Fruit fly (Drosophila melanogaster): Measurements from ENCODE around the gene p53.

Gene p53

DNA sequence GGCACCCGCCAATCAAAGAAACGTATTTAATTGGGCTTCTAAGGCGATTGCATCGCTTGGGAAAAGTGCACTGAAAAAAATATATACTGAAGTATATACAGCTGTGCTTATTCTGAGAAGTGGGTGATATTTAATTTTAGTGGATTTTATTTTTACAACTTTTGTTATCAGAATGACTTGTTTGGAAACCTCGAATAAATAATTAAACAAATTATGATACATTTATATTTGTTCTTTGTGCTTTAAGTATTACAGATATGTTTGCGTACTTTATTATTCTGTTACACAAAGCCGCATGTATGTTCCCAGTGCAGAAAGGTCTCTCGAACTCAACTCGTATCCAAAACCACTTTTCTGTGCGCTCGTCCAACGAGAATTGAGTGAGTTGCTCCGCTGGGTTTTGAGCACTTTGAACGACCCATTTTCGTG, 5.2 kb downstream of the p53 start (continued):
- TF ChIP-seq Bteb2 (GFP tag; optimal IDR thresholded peaks at IDR 0.05), result peak; percentile 60
- no peak for TF ChIP-seq cg (GFP tag; optimal IDR thresholded peaks at IDR 0.05)
- TF ChIP-seq cad (GFP tag; optimal IDR thresholded peaks at IDR 0.05), result no peak
- no peak for TF ChIP-seq CG17186 (GFP tag; optimal IDR thresholded peaks at IDR 0.05)
- peak; percentile 90 for TF ChIP-seq gem (tag; optimal IDR thresholded peaks at IDR 0.05)
- peak; percentile 60 for TF ChIP-seq CG32532 (GFP tag; IDR thresholded peaks at IDR 0.05)
- no peak for TF ChIP-seq Opbp (GFP tag; IDR thresholded peaks at IDR 0.05; ENCODE audit: partially characterized antibody)
- TF ChIP-seq Ets97D (GFP tag; optimal IDR thresholded peaks at IDR 0.05), result peak; percentile 10
- TF ChIP-seq CG14014 (GFP tag; IDR thresholded peaks at IDR 0.05), result peak; percentile 63
- TF ChIP-seq schlank (tag; optimal IDR thresholded peaks at IDR 0.05), result no peak
- TF ChIP-seq inv (GFP tag; IDR thresholded peaks at IDR 0.05; ENCODE audit: partially characterized antibody), result no peak
- no peak for TF ChIP-seq Sin3A (optimal IDR thresholded peaks at IDR 0.05)
- TF ChIP-seq CG9727 (GFP tag; optimal IDR thresholded peaks at IDR 0.05), result peak; percentile 67
- peak in 1 of 3 experiments; percentile 56 for TF ChIP-seq lola (GFP tag; optimal IDR thresholded peaks at IDR 0.05)
- peak; percentile 33; the same call in 1 of the 2 replicates for TF ChIP-seq CG10366 (GFP tag; IDR thresholded peaks at IDR 0.05)
- TF ChIP-seq CG7271 (tag; optimal IDR thresholded peaks at IDR 0.05), result no peak
- peak; percentile 74 for TF ChIP-seq Xbp1 (GFP tag; optimal IDR thresholded peaks at IDR 0.05)
- no peak; the same call in 1 of the 2 replicates for TF ChIP-seq amos (GFP tag; IDR thresholded peaks at IDR 0.05; ENCODE audit: partially characterized antibody)
- peak; percentile 69 for TF ChIP-seq trem (tag; optimal IDR thresholded peaks at IDR 0.05)
- TF ChIP-seq lov (optimal IDR thresholded peaks at IDR 0.05), result no peak
- no peak for TF ChIP-seq lov (GFP tag; IDR thresholded peaks at IDR 0.05)
- peak; percentile 47; the same call in 1 of the 2 replicates for TF ChIP-seq CG9932 (GFP tag; IDR thresholded peaks at IDR 0.05)
- TF ChIP-seq CG33213 (GFP tag; optimal IDR thresholded peaks at IDR 0.05), result no peak
- TF ChIP-seq CG12071 (GFP tag; optimal IDR thresholded peaks at IDR 0.05), result peak; percentile 43
- TF ChIP-seq gcm2 (GFP tag; optimal IDR thresholded peaks at IDR 0.05), result no peak
- no peak; the same call in 1 of the 2 replicates for TF ChIP-seq CG6272 (GFP tag; IDR thresholded peaks at IDR 0.05)
- TF ChIP-seq MESR4 (GFP tag; optimal IDR thresholded peaks at IDR 0.05), result no peak
- TF ChIP-seq emc (GFP tag; optimal IDR thresholded peaks at IDR 0.05), result no peak
- peak; percentile 59; the same call in 1 of the 2 replicates for TF ChIP-seq E2f2 (GFP tag; IDR thresholded peaks at IDR 0.05)

DNA sequence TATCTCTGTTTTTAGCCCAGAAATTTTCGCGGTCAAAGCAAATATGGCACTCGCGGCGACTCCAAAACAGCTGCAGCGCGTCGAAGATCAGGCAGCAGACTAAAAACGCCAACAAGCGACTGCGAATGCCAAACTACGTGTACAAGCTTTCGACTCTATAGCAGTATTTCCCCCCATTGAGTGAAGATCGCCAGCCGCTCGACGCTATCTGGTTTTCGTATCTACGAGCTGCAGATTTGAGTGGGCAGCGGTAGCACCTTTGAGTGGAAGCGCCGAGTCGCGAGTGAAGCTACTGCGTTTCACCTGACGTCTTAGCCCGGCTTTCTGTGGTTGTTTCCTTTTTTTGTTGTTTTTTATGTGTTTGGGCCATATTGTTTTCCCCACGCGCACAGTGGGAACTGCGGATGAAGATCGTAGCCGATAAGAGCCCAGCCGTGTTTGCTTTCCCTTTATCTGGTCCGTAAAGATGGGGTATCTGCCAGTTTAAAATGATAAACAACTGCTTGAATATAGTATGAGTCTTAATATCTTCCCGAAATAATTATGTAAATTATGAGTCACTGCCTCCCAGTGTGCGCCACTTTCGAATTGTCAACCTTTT, 5.7 kb downstream of the p53 start, which contains the start of gene CG17121:
Gene CG17121, minus strand, starts transcription at position 126 of the 601 bp plus-strand sequence.
- TF ChIP-seq Bgb (GFP tag; IDR thresholded peaks at IDR 0.05; ENCODE audit: partially characterized antibody) (peak; percentile 18; the same call in 1 of the 2 replicates), CG13287 (GFP tag; IDR thresholded peaks at IDR 0.05; ENCODE audit: partially characterized antibody) (peak; percentile 24; the same call in 1 of the 2 replicates), CG17328 (GFP tag; IDR thresholded peaks at IDR 0.05) (no peak), mld (GFP tag; IDR thresholded peaks at IDR 0.05; ENCODE audit: partially characterized antibody) (no peak), CG9932 (GFP tag; IDR thresholded peaks at IDR 0.05) (no peak), Mrtf (GFP tag; IDR thresholded peaks at IDR 0.05) (no peak), bbx (GFP tag; IDR thresholded peaks at IDR 0.05; ENCODE audit: partially characterized antibody) (0 out of 2 replicates have a peak, but pooled peaks have one; percentile 30), z (GFP tag; IDR thresholded peaks at IDR 0.05) (peak; percentile 97), vfl (GFP tag; optimal IDR thresholded peaks at IDR 0.05) (no peak), slp2 (GFP tag; optimal IDR thresholded peaks at IDR 0.05) (no peak), kni (GFP tag; optimal IDR thresholded peaks at IDR 0.05) (peak; percentile 66), Jarid2 (GFP tag; optimal IDR thresholded peaks at IDR 0.05) (peak; percentile 20), CG9817 (tag; optimal IDR thresholded peaks at IDR 0.05) (no peak), abd-A (tag; optimal IDR thresholded peaks at IDR 0.05) (peak; percentile 80), chinmo (GFP tag; IDR thresholded peaks at IDR 0.05; ENCODE audit: partially characterized antibody) (peak; percentile 77; the same call in 1 of the 4 replicates), sqz (GFP tag; optimal IDR thresholded peaks at IDR 0.05) (peak; percentile 49), Optix (GFP tag; IDR thresholded peaks at IDR 0.05) (no peak), CG2199 (GFP tag; IDR thresholded peaks at IDR 0.05) (0 out of 3 replicates have a peak, but pooled peaks have one; percentile 9), CG12769 (tag; optimal IDR thresholded peaks at IDR 0.05) (peak; percentile 63), HHEX (GFP tag; optimal IDR thresholded peaks at IDR 0.05) (no peak), CG4707 (GFP tag; optimal IDR thresholded peaks at IDR 0.05) (peak; percentile 64), hth (optimal IDR thresholded peaks at IDR 0.05) (no peak)
